Worm (Caenorhabditis elegans): ENCODE measurements around the gene C36C5.12.

DNA sequence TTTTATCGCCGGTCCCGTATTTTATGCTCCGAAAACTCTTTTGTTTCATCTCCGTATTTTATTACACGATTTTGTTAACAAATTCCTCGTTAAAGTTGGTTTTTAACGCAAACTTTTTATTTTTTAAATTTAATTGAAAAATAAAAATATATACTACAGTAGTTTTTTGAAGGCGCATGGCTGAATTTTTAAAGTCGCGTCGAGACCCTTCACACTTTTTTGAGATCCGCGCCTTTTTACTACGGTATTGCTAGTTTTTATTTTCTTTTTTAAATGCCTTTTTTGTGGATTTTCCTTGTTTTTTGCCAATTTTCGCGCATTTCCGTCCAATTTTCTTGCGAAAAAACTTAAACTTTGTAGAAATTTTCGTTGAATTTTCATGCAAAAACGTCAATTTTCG lies 45.3 kb upstream of the C36C5.12 start:
- no peak for TF ChIP-seq F13C5.2 (tag; optimal IDR thresholded peaks at IDR 0.05)
- TF ChIP-seq flt-1 (GFP tag; IDR thresholded peaks at IDR 0.05), result no peak
- no peak for TF ChIP-seq ceh-13 (GFP tag; optimal IDR thresholded peaks at IDR 0.05)
- no peak for TF ChIP-seq ama-1 (optimal IDR thresholded peaks at IDR 0.05)
- no peak for TF ChIP-seq hnd-1 (tag; optimal IDR thresholded peaks at IDR 0.05)

All from whole organism, early embryonic.